Worm (Caenorhabditis elegans) whole organism, dauer: Measurements from ENCODE around the gene srz-64.
"Not testable (repeated sequence)": the region's sequence is repeated elsewhere in the genome, so short reads cannot be mapped to it uniquely, and the experiment has no call there.

Source experiments
- unc-62 ChIP-seq: sonication (generic microtip); optimal IDR thresholded peaks from 2 replicates; lab custom pipeline; 2017; ENCODE audit warnings: missing biosample characterization, missing genetic modification reagents, missing genetic modification characterization

The srz-64 gene

DNA sequence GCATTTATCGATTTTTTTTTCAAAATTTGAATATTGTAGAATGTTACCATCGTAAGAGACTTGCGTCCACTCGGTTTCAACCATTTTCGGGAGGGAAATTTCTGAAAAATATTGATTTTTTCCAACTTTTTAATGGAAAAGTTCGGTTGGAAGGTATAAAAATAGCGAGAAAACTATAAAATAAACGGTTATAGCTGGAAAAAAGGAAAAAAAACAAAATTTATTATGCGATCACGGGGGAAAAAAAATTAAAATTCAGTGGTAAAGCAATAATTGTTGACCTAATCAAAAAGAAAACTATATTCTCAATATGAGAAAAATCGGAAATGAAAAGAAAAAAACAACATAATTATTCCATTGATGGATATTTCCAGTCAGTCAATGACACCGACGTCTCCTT lies 13.0 kb upstream of the srz-64 start, which contains the start of gene emc-2:
Gene emc-2, minus strand, starts transcription at position 101 of the 400 bp plus-strand sequence.
- TF ChIP-seq unc-62 (GFP tag; lab: Kevin White, UChicago) = no peak

DNA sequence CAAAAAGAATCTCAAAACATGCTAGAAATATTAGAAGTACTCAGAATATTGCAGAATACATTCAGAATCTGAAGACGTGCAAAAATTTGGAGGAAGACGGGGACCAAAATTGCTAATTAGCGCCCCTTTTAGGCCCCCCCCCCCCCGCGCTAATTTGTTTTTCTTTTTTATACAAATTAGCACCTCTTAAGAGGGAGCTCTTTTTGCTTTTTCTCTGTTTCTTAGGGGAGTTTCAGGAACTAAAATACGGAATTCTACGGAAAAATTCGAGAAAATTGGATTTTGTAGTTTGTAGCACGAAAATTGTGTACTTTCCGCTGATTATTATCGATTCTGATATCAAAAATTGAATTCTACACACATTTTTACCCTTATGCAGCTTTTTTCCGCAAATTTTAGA lies 8.5 kb upstream of the srz-64 start, which contains the start of gene glb-31:
Gene glb-31, minus strand, starts transcription at position 101 of the 400 bp plus-strand sequence.
- TF ChIP-seq unc-62 (GFP tag; lab: Kevin White, UChicago) = no peak

DNA sequence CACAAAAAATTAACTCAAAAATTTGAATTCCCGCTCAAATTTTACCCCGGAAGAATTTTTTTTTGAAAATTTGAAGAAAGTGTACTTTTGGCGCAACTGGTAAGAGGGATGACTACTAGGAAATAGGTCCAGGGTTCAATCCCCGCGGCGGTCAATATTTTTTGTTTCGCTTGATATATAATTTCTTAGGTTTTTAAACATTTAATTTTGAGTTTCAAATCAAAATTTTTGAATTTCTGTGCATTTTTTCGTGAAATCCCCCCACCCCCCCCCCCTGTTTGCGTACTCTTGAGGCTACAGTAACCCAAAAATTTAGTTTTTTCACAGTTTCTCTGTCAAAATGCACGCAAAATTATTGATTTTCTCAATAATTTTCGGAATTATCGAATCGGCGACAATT lies 5.1 kb upstream of the srz-64 start, which contains the start of gene Y57G7A.1:
Gene Y57G7A.1, plus strand, starts transcription at position 301 of the 400 bp plus-strand sequence.
- no peak for TF ChIP-seq unc-62 (GFP tag; lab: Kevin White, UChicago)

DNA sequence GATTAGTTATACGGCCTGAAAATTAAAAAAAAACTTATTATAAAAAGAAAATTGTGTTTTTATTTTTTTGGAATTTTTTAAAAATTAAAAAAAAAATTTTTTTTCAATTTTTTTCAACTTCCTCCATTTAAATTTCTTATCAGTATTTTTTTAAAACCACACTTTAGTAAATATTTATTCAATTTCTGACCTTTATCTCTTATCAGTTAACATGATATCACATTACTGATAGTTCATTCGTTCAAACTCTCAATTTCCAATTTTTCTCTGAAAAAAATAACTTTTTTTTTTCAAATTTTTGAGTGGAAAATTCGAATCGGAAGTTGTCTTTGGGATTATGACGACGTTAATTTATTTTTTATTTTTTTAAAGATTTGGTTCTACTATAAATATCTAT lies 4.6 kb upstream of the srz-64 start:
- TF ChIP-seq unc-62 (GFP tag; lab: Kevin White, UChicago) = no peak

DNA sequence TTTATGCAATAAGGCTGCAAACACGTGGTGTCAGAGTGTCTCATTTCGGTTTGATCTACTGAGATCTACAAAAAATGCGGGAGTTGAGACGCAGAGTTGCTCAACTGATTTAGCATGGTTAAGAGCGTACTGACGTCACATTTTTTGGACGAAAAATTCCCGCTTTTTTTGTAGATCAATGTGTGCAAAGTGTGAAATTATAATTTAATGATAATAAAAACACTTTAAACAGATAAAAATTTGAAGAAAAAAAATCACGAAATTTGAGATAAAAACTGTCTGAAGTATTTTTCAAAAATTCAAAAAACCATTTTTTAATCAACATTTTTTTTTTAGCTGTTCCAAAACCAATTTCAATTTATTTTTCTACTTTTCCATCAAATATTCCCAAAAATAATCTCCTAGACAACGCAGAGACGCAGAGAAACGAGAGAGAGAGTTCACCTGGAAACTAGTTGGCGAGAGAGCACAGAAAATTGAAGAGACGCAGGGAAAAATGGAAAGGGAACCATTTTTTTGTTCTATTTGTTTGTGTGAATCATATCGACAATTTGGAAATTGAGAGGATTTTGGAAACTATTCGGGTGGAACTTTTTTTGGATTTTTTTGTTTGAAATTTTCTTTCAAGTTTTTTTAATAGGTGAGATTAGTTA lies 4.1 kb upstream of the srz-64 start:
- TF ChIP-seq unc-62 (GFP tag; lab: Kevin White, UChicago) = no peak

DNA sequence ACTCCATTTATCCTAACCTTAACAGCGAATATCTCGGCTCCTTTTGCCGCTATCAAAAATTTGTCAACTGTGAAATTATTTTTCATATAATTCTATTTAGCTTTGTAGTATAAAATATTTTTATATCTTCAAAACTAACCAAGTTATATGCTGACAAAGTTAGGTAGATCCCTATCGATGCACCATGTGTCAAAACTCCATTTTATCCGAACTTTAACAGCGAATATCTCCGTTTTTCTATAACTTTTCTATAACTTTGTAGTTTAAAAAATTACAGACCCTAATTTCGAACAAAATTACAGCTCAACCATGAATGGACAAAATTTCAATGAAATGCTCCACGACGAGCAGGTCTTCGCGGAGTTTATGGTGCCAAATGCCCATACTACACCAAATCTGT lies 2.7 kb upstream of the srz-64 start, which contains the start of gene Y57G7A.2:
Gene Y57G7A.2, plus strand, starts transcription at position 301 of the 400 bp plus-strand sequence.
- TF ChIP-seq unc-62 (GFP tag; lab: Kevin White, UChicago) = no peak

DNA sequence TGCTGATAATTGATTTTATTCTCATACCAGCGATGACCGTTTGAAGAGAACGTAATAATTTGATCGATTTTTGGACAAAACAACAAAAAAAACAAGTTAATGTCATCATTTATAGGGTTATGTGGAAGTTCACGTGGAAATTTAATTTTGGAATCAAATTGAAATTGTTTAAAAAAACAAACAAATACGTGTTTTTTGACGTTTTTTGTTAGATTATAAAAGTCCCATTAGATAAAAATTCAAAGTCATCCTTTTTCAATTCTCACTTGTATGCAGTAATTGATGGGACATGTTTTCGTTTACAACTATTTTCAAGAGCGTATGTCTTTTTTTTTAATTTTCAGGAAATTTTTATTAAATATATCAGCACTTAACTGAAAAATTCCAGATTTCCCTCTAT lies 7.5 kb downstream of the srz-64 start, which contains the start of the genes Y57G7A.6 and Y57G7A.3:
Gene Y57G7A.6, minus strand, starts transcription at position 101 of the 400 bp plus-strand sequence.
Gene Y57G7A.3, plus strand, starts transcription at position 269 of the 400 bp plus-strand sequence.
- TF ChIP-seq unc-62 (GFP tag; lab: Kevin White, UChicago) = no peak

DNA sequence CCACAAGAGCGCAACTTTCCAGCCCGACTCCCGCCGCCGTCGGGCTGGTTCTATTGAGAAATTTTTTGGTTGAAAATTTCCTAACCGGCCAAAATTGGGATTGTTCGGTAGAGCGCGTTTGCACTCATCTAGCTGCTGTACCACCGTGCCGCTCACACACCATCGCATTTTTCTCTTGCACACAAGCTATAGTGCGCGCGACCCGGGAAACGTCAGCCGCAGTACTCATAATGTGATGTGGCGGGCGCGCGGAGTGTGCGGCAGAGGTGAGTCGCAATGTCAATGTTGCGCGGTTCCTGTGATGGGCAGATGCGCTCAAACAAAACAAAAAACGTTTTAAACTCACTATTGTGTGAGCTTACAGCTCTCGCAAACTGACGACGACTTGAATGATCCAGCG lies 8.1 kb downstream of the srz-64 start:
- no peak for TF ChIP-seq unc-62 (GFP tag; lab: Kevin White, UChicago)

DNA sequence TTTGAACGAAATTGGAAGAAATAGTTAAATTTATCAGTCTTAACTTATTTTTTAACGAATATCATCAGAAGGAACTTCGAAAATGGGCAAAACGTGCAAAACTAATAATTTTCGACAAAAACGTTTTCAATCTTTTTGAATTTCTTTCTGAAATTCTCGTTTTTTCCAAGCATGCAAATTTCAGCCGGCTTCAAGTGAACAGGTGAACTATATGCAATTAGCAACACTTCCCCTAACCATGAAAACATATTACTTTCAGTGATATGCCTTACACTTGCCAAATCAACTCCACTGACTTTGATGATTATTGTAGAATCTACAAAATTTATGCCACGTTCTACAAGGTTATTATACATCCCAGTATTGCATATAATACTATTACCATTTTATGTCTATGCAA lies 14.7 kb downstream of the srz-64 start, which contains the start of gene srz-63:
Gene srz-63, plus strand, starts transcription at position 301 of the 400 bp plus-strand sequence.
- not testable (repeated sequence) for TF ChIP-seq unc-62 (GFP tag; lab: Kevin White, UChicago)

DNA sequence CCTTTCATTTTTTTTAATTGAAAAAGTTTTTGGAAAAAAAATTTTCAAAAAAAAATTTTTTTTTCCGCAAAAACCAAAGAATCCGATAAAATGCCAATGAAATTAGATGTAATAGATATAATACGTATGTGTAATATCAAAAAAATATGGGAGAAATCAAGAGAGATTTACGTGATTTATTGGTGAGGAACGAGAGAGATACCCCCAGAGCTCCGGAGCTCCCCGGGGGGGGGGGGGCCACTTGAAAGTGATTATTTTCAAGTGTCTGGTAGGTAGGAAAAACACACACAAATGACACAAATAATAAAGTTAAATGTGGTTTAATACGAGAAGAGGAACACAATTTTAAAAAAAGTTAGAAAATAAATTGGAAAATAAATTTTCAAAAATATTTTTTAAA lies 16.3 kb downstream of the srz-64 start, which contains the start of gene Y57G7A.11:
Gene Y57G7A.11, minus strand, starts transcription at position 101 of the 400 bp plus-strand sequence.
- no peak for TF ChIP-seq unc-62 (GFP tag; lab: Kevin White, UChicago)

DNA sequence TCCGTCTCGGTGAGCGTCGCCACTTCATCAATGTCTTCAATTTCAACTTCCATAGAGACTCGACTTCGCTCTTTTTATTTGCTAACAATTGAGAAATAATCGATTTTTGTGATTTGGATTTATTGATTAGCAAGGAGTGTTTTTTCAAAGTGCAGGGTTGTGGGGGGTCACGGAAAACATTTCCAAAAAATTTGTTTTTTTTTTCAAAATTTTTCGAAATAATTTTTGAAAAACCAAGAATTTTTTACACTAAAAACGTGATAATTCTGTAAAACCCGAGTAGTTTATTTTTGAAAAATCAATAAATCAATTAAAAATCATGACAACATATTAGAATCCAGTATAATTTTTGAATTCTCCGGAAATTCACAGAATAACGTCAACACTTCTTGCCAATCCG lies 17.6 kb downstream of the srz-64 start, which contains the start of gene Y57G7A.5:
Gene Y57G7A.5, minus strand, starts transcription at position 101 of the 400 bp plus-strand sequence.
- TF ChIP-seq unc-62 (GFP tag; lab: Kevin White, UChicago) = no peak

DNA sequence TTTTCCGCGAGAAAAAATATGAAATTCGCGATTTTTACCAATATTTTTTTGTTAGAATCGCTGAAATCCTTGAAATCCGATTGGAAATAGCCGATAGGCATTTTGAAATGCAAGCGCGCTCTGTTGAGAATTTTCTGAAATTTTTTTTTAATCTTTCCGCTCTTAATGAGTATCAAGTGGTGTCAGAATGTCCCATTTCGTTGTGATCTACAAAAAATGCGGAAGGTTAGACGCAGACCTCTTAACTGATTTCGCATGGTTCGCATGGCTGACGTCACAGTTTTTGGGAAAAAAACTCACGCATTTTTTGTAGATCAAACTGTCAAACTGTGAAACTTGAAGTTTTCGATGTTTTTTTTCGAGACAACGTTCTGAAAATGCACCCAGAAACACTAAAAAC lies 21.2 kb downstream of the srz-64 start, which contains the start of gene srw-66:
Gene srw-66, minus strand, starts transcription at position 101 of the 400 bp plus-strand sequence.
- TF ChIP-seq unc-62 (GFP tag; lab: Kevin White, UChicago) = no peak

DNA sequence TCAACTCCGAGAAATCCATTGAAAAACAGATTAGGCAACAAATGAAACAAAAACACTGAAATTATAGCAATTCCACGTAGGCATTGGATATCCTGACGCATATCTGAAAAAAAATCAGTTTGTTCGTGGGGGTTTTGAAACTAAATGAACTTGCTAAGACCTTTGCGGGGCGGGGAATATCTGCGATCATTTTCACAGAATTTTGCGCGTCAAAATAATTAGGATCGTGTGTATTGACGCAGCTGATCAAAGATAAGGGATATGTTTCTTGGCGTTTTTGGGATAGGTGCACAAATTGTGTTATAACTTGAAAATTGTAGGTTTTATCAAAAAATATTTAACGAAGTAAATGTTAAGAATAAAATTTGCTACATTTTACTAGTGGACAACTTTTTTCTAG lies 26.3 kb downstream of the srz-64 start, which contains the start of gene oac-30:
Gene oac-30, minus strand, starts transcription at position 101 of the 400 bp plus-strand sequence.
- TF ChIP-seq unc-62 (GFP tag; lab: Kevin White, UChicago) = no peak

DNA sequence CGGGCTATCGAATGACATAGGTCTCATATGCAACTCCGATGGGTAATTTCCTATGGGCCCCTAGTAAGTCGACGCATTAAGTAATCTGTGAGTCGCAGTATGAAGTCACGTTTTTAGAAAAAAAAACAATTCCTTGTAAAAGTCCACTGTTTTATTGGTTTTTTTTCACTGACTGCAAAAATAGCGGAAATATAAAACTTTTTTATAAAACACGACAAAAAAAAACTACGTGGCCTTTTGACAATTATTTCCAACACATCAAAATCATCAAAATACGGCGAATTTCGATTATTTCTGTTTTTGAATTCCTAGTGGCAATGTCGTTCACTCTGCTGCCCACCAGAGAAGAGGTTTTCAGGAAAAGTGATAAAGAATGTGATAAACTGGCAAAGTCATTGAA lies 34.4 kb downstream of the srz-64 start, which contains the start of gene clpr-2:
Gene clpr-2, plus strand, starts transcription at position 301 of the 400 bp plus-strand sequence.
- no peak for TF ChIP-seq unc-62 (GFP tag; lab: Kevin White, UChicago)

DNA sequence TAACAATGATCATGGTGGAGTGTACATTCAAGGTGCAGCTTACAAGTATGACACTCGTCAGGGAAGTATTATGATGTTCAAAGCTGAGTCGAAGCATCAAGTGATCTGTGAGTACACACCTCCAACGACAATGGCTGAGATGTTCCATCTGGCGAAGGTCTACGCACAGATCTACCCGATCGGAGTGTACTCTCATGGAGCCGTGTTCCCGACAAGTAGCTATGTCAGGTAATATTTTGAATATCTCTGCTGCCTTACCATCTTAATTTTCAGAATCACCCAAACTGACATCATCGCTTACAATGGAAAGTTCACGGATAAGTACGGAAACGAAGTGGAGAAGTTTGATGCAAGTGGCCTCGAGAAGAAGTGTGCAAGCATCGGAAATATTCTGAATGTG lies 36.3 kb downstream of the srz-64 start:
- TF ChIP-seq unc-62 (GFP tag; lab: Kevin White, UChicago) = no peak

DNA sequence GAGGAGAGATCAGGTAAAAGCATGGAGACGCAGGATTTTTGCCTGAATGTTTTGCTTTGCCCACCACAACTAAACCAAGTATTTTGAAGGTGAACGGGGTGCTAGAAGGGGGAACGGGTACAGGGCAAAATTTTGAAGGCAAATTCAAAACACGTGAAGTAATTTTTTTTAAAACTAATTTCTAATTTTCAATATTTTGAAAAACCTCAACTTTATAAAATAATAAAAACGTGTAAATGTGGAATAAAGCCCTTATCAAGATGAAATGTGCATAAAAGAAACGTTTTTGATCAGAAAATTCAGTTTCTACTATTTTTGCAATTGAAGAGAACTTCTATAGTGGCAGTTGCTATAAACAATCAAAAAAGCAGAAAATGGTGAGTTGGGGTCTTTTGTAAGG lies 37.4 kb downstream of the srz-64 start, which contains the start of gene clec-119:
Gene clec-119, plus strand, starts transcription at position 301 of the 400 bp plus-strand sequence.
- no peak for TF ChIP-seq unc-62 (GFP tag; lab: Kevin White, UChicago)
